Worm (Caenorhabditis elegans) whole organism, L4 larva: ENCODE measurements around the gene pals-20.

Experiments used
- aha-1 ChIP-seq: fragments of 150-350 bp; peaks from one replicate; lab custom pipeline; 2014; ENCODE audit warnings: missing biosample characterization, missing genetic modification characterization
- aly-2 ChIP-seq: sonication (generic microtip); optimal IDR thresholded peaks from 2 replicates; lab custom pipeline; 2018; ENCODE audit warnings: missing biosample characterization, missing genetic modification characterization
- daf-8 ChIP-seq: fragments of 200-800 bp; sonication (Bioruptor generic); IDR thresholded peaks from 2 replicates; pipeline ENCODE4 v1.3.6; 2022; ENCODE audit warnings: missing genetic modification characterization, missing compliant biosample characterization
- mdl-1 ChIP-seq, 2 experiments: fragments of 150-350 bp in 1 of 2; sonication (generic microtip) in 1 of 2; optimal IDR thresholded peaks; 2 replicates each; lab custom pipeline; 2014 to 2017; ENCODE audit warnings: missing biosample characterization in 2 of 2, missing genetic modification characterization in 2 of 2
- nhr-11 ChIP-seq: fragments of 150-350 bp; optimal IDR thresholded peaks from 2 replicates; lab custom pipeline; 2014; ENCODE audit warnings: missing biosample characterization, missing genetic modification characterization
- saeg-2 ChIP-seq: fragments of 200-800 bp; sonication (Bioruptor generic); IDR thresholded peaks from 2 replicates; pipeline ENCODE4 v1.3.6; 2022; ENCODE audit warnings: missing genetic modification reagents, missing genetic modification characterization, missing compliant biosample characterization
- snpc-4 ChIP-seq: fragments of 150-350 bp; optimal IDR thresholded peaks from 2 replicates; lab custom pipeline; 2014; ENCODE audit warnings: missing biosample characterization, missing genetic modification characterization
- unc-39 ChIP-seq: sonication (generic microtip); optimal IDR thresholded peaks from 2 replicates; lab custom pipeline; 2017; ENCODE audit warnings: missing biosample characterization, missing genetic modification characterization
- zip-11 ChIP-seq: fragments of 200-800 bp; sonication (Bioruptor generic); IDR thresholded peaks from 2 replicates; pipeline ENCODE4 v1.3.6; 2022; ENCODE audit warnings: missing genetic modification characterization, missing compliant biosample characterization

- TF ChIP-seq unc-39 (tag; lab: Kevin White, UChicago) (no peak), daf-8 (GFP tag; lab: Robert Waterston, UW) (no peak), saeg-2 (no peak), aly-2 (tag; lab: Kevin White, UChicago) (no peak), mdl-1 (tag; optimal IDR thresholded peaks at IDR 0.05; lab: Kevin White, UChicago) (no peak), aha-1 (tag; lab: Kevin White, UChicago) (no peak), snpc-4 (no peak), nhr-11 (tag; lab: Kevin White, UChicago) (no peak), zip-11 (no peak)
Measured at ce11 chrIII:1403108-1403507, 15.0 kb upstream of the pals-20 start, which contains the start of gene pals-18.
